Worm (Caenorhabditis elegans): ENCODE data around the gene arx-4.

arx-4 gene

DNA sequence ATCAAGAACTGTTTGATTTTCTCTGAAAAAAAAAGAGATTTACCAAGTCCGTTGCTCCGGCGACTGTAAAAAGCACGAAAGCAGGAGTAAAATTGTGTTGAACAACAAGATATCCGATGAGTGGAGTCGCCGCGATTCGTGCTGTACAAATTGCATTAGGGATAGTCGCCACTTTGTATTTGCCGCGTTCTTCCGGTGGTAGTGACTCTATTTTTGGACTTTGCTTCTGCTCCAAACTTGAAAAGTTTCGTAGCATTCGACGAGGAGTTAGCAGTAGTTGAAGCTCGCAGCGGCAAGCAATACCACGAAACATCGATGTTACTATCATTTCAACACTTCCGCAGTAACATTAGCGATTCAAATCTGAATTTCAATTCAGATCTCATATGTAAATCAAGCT, 47.4 kb downstream of the arx-4 start, which contains the start of gene crls-1 (continued):
- TF ChIP-seq tbx-9 (tag; optimal IDR thresholded peaks at IDR 0.05; ENCODE audit: borderline replicate concordance), result no peak
- no peak for TF ChIP-seq snpc-1.3 (tag; optimal IDR thresholded peaks at IDR 0.05; ENCODE audit: insufficient read depth)
- TF ChIP-seq mes-4 (tag; optimal IDR thresholded peaks at IDR 0.05), result no peak
- TF ChIP-seq xnd-1 (tag; optimal IDR thresholded peaks at IDR 0.05), result no peak
- TF ChIP-seq lin-54 (GFP tag; optimal IDR thresholded peaks at IDR 0.05), result no peak
- no peak for TF ChIP-seq snpc-4 (GFP tag; optimal IDR thresholded peaks at IDR 0.05)
- TF ChIP-seq snpc-4 (tag; optimal IDR thresholded peaks at IDR 0.05), result no peak
- TF ChIP-seq B0261.1 (tag; optimal IDR thresholded peaks at IDR 0.05), result no peak
- TF ChIP-seq him-1 (tag; optimal IDR thresholded peaks at IDR 0.05), result no peak
- no peak for TF ChIP-seq hmg-1.2 (GFP tag; IDR thresholded peaks at IDR 0.05)
- TF ChIP-seq F22D6.2 (tag; optimal IDR thresholded peaks at IDR 0.05), result no peak
- peak; percentile 14; the same call in 1 of the 2 replicates for TF ChIP-seq madf-6 (GFP tag; IDR thresholded peaks at IDR 0.05)
- no peak for TF ChIP-seq ceh-100 (GFP tag; IDR thresholded peaks at IDR 0.05)
- TF ChIP-seq ztf-22 (GFP tag; optimal IDR thresholded peaks at IDR 0.05), result no peak
- no peak for TF ChIP-seq nhr-120 (GFP tag; IDR thresholded peaks at IDR 0.05)
- TF ChIP-seq bed-2 (GFP tag; IDR thresholded peaks at IDR 0.05), result no peak
- no peak for TF ChIP-seq pha-4 (tag; optimal IDR thresholded peaks at IDR 0.05)
- no peak for TF ChIP-seq ZK185.1 (tag; optimal IDR thresholded peaks at IDR 0.05; ENCODE audit: poor library complexity, severe bottlenecking)
- no peak for TF ChIP-seq attf-5 (GFP tag; optimal IDR thresholded peaks at IDR 0.05)
- no peak for TF ChIP-seq F33H1.4 (GFP tag; IDR thresholded peaks at IDR 0.05)
- no peak for TF ChIP-seq Y56A3A.18 (GFP tag; IDR thresholded peaks at IDR 0.05)
- no peak for TF ChIP-seq ceh-79 (tag; optimal IDR thresholded peaks at IDR 0.05)
- no peak for TF ChIP-seq cebp-1 (GFP tag; IDR thresholded peaks at IDR 0.05)
- TF ChIP-seq cebp-1 (tag; optimal IDR thresholded peaks at IDR 0.05), result no peak
- no peak for TF ChIP-seq K12H6.12 (tag; optimal IDR thresholded peaks at IDR 0.05)
- no peak for TF ChIP-seq T07F8.4 (tag; optimal IDR thresholded peaks at IDR 0.05)
- TF ChIP-seq aptf-2 (GFP tag; conservative IDR thresholded peaks at IDR 0.05), result no peak
- TF ChIP-seq tlf-1 (GFP tag; optimal IDR thresholded peaks at IDR 0.05), result peak; percentile 16
- TF ChIP-seq lsl-1 (GFP tag; optimal IDR thresholded peaks at IDR 0.05), result no peak
- TF ChIP-seq mcd-1 (GFP tag; IDR thresholded peaks at IDR 0.05), result peak; percentile 29
- no peak for TF ChIP-seq egl-44 (GFP tag; IDR thresholded peaks at IDR 0.05)
- no peak for TF ChIP-seq lin-40 (tag; optimal IDR thresholded peaks at IDR 0.05)
- no peak for TF ChIP-seq F57C9.4 (tag; optimal IDR thresholded peaks at IDR 0.05)
- TF ChIP-seq nfyb-1 (GFP tag; IDR thresholded peaks at IDR 0.05), result 0 out of 2 replicates have a peak, but pooled peaks have one; percentile 37
- no peak for TF ChIP-seq zim-3 (tag; optimal IDR thresholded peaks at IDR 0.05)
- no peak for TF ChIP-seq nhr-90 (tag; optimal IDR thresholded peaks at IDR 0.05)
- 0 out of 2 replicates have a peak, but pooled peaks have one; percentile 28 for TF ChIP-seq madf-3 (GFP tag; IDR thresholded peaks at IDR 0.05)
- no peak for TF ChIP-seq sea-2 (GFP tag; IDR thresholded peaks at IDR 0.05)
- no peak for TF ChIP-seq madf-10 (tag; optimal IDR thresholded peaks at IDR 0.05)
- TF ChIP-seq rpc-1 (optimal IDR thresholded peaks at IDR 0.05), result no peak
- no peak for TF ChIP-seq rpc-1 (tag; optimal IDR thresholded peaks at IDR 0.05)
- peak; percentile 58; the same call in 1 of the 2 replicates for TF ChIP-seq ekl-4 (GFP tag; IDR thresholded peaks at IDR 0.05)
- no peak for TF ChIP-seq ceh-40 (GFP tag; IDR thresholded peaks at IDR 0.05)
- TF ChIP-seq F39B2.1 (GFP tag; IDR thresholded peaks at IDR 0.05), result no peak
- TF ChIP-seq F52B5.7 (tag; optimal IDR thresholded peaks at IDR 0.05), result peak; percentile 26
- no peak for TF ChIP-seq ztf-18 (tag; optimal IDR thresholded peaks at IDR 0.05)
- no peak for TF ChIP-seq hlh-12 (tag; optimal IDR thresholded peaks at IDR 0.05)
- TF ChIP-seq unc-62 (GFP tag; optimal IDR thresholded peaks at IDR 0.05), result no peak
- no peak for TF ChIP-seq egrh-3 (GFP tag; IDR thresholded peaks at IDR 0.05)
- TF ChIP-seq aptf-3 (GFP tag; IDR thresholded peaks at IDR 0.05), result no peak
- TF ChIP-seq F37B4.10 (GFP tag; IDR thresholded peaks at IDR 0.05), result no peak
